Worm (Caenorhabditis elegans) whole organism, L4/young adult: Measurements from ENCODE around the gene dcap-2.

Experiments used
- W03F9.2 ChIP-seq: fragments of 150-350 bp; optimal IDR thresholded peaks from 2 replicates; lab custom pipeline; 2014; ENCODE audit warnings: missing biosample characterization, missing genetic modification characterization
- dao-5 ChIP-seq: sonication (generic microtip); optimal IDR thresholded peaks from 2 replicates; lab custom pipeline; 2016; ENCODE audit warnings: missing genotype, missing genetic modification characterization, moderate library complexity, missing compliant biosample characterization
- him-1 ChIP-seq: sonication (generic microtip); optimal IDR thresholded peaks from 2 replicates; lab custom pipeline; 2016; ENCODE audit warnings: missing genotype, missing genetic modification reagents, missing genetic modification characterization, missing compliant biosample characterization

DNA sequence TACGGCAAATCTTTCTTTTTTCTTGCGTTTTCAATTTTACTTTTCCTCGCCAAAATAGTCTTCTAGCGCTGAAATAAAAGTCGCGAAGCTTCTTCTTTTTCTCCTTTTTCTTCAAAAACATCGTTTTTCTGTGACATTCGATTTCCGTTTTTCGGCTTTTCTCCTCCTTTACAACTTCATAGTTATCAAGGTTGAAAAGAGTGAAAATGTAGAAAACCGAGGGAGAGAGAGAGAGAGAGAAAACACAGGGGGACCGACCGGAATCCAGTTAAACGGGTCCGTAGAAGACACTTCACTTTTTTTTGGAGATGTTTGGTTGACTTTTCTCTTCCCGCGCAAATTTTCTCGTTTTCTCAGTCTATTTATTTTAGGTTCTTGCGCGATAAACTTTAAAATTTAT lies 42.6 kb upstream of the dcap-2 start:
- no peak for TF ChIP-seq him-1 (tag; lab: Kevin White, UChicago)
- TF ChIP-seq dao-5 (tag; lab: Kevin White, UChicago), result no peak
- no peak for TF ChIP-seq W03F9.2
